Fruit fly (Drosophila melanogaster): ENCODE results near the gene CG4367.
A peak's percentile ranks its signal among the peaks of the same experiment; 100 is the strongest.

Gene CG4367

dm6 chr3R:20257180-20257936, 47.4 kb downstream of the CG4367 start (continued):
- TF ChIP-seq CG16779 (tag; optimal IDR thresholded peaks at IDR 0.05) = peak; percentile 68
- peak; percentile 13 for TF ChIP-seq vri (GFP tag; optimal IDR thresholded peaks at IDR 0.05)
- peak; percentile 57; the same call in 2 of the 3 replicates for TF ChIP-seq eg (GFP tag; IDR thresholded peaks at IDR 0.05)
- no peak for TF ChIP-seq CG11902 (GFP tag; optimal IDR thresholded peaks at IDR 0.05)
- no peak for TF ChIP-seq Sox14 (GFP tag; optimal IDR thresholded peaks at IDR 0.05)
- peak; percentile 61 for TF ChIP-seq Ets96B (tag; optimal IDR thresholded peaks at IDR 0.05)
- TF ChIP-seq svp (GFP tag) = peak; percentile 75
- TF ChIP-seq Eip78C (GFP tag) = peak; percentile 72
- TF ChIP-seq fd85E (GFP tag; optimal IDR thresholded peaks at IDR 0.05) = no peak
- TF ChIP-seq CG6808 (GFP tag; optimal IDR thresholded peaks at IDR 0.05) = peak; percentile 75
- peak in 1 of 2 experiments; percentile 52 for TF ChIP-seq salr (GFP tag; optimal IDR thresholded peaks at IDR 0.05)
- peak; percentile 33 for TF ChIP-seq CG3032 (tag; optimal IDR thresholded peaks at IDR 0.05)
- peak; percentile 16 for TF ChIP-seq Eip75B (GFP tag; optimal IDR thresholded peaks at IDR 0.05)
- TF ChIP-seq ss (GFP tag; optimal IDR thresholded peaks at IDR 0.05) = peak; percentile 90 to 92
- peak; percentile 82 for TF ChIP-seq CG1621 (tag; optimal IDR thresholded peaks at IDR 0.05)

DNA sequence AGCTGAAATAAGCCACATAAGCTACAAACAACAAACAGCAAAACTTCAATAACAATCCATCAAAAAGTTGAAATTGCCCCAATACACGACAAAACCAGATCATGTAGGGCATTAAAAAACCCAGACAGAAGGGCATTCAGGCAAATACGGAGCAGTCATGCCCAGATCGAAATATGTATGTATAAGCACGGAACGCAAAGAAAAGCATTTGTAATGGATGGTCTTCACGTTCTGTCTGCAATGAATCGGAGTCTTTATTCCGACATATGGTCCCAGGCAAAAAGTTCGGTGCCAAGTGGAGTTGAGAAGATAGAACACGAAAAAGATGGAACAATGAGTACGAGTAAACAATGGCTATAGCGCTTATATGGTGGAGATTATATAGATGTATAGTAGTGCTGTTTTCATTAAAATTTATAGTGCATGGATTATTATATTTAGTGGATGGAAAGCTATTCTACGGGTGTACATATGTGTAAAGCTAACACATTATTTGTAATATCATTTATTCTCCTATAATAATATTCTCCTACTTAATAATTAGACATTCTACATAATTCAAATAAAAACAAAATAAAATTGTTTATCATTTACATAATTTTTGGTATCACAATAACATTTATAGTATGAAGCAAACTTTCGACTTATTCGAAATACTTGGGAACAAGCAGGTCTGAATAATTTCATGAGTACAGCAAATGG, 48.3 kb downstream of the CG4367 start:
- TF ChIP-seq CG11294 (GFP tag; IDR thresholded peaks at IDR 0.05) = no peak
- peak; percentile 18 for TF ChIP-seq Hr39 (GFP tag; optimal IDR thresholded peaks at IDR 0.05)
- TF ChIP-seq achi (GFP tag; optimal IDR thresholded peaks at IDR 0.05) = peak; percentile 36
- TF ChIP-seq CG32006 (GFP tag; optimal IDR thresholded peaks at IDR 0.05) = peak; percentile 34
- TF ChIP-seq CG31627 (GFP tag; optimal IDR thresholded peaks at IDR 0.05) = no peak
- no peak for TF ChIP-seq Blimp-1 (GFP tag; optimal IDR thresholded peaks at IDR 0.05)
- no peak for TF ChIP-seq dsx (GFP tag; optimal IDR thresholded peaks at IDR 0.05; ENCODE audit: poor library complexity, severe bottlenecking)
- peak; percentile 40 for TF ChIP-seq CG6808 (GFP tag; optimal IDR thresholded peaks at IDR 0.05)
- TF ChIP-seq fd59A (GFP tag; optimal IDR thresholded peaks at IDR 0.05) = peak; percentile 25
- no peak for TF ChIP-seq CG7368 (GFP tag; optimal IDR thresholded peaks at IDR 0.05)
- TF ChIP-seq eg (GFP tag; IDR thresholded peaks at IDR 0.05) = no peak
- peak; percentile 29 for TF ChIP-seq CG34406 (GFP tag; optimal IDR thresholded peaks at IDR 0.05)
- TF ChIP-seq Met (GFP tag; optimal IDR thresholded peaks at IDR 0.05) = peak; percentile 3
- TF ChIP-seq pdm3 (GFP tag; optimal IDR thresholded peaks at IDR 0.05) = peak; percentile 27
- TF ChIP-seq CG10669 (GFP tag; optimal IDR thresholded peaks at IDR 0.05) = no peak
- no peak for TF ChIP-seq topi (GFP tag; optimal IDR thresholded peaks at IDR 0.05)
- peak; percentile 11 for TF ChIP-seq OdsH (GFP tag; optimal IDR thresholded peaks at IDR 0.05)
- TF ChIP-seq vri (GFP tag; optimal IDR thresholded peaks at IDR 0.05) = no peak
- TF ChIP-seq fd85E (GFP tag; optimal IDR thresholded peaks at IDR 0.05) = no peak
- TF ChIP-seq CG6163 (GFP tag; IDR thresholded peaks at IDR 0.05) = peak; percentile 18; the same call in 1 of the 3 replicates
- peak; percentile 24 for TF ChIP-seq net (GFP tag; optimal IDR thresholded peaks at IDR 0.05)
- TF ChIP-seq Gug (GFP tag; IDR thresholded peaks at IDR 0.05) = no peak
- peak; percentile 26 for TF ChIP-seq esn (GFP tag; optimal IDR thresholded peaks at IDR 0.05)
- TF ChIP-seq Sox15 (GFP tag; optimal IDR thresholded peaks at IDR 0.05) = no peak
- no peak for TF ChIP-seq Eip78C (GFP tag)
- peak; percentile 25 for TF ChIP-seq Hr4 (GFP tag; optimal IDR thresholded peaks at IDR 0.05)
- TF ChIP-seq CG6854 (GFP tag; optimal IDR thresholded peaks at IDR 0.05) = no peak
- TF ChIP-seq Smox (GFP tag; optimal IDR thresholded peaks at IDR 0.05) = peak; percentile 6
- TF ChIP-seq CG10631 (GFP tag; optimal IDR thresholded peaks at IDR 0.05) = peak; percentile 46
- peak; percentile 40 for TF ChIP-seq CG3032 (tag; optimal IDR thresholded peaks at IDR 0.05)

Measured in whole organism, prepupa.